Worm (Caenorhabditis elegans): ENCODE data around the gene F01D5.8.

Gene F01D5.8

ce11 chrII:14055717-14056116 lies 45.2 kb downstream of the F01D5.8 start:
- TF ChIP-seq hmbx-1 (tag; optimal IDR thresholded peaks at IDR 0.05) (no peak), aly-1 (tag; optimal IDR thresholded peaks at IDR 0.05) (no peak), flt-1 (GFP tag; IDR thresholded peaks at IDR 0.05) (no peak), ceh-13 (GFP tag; optimal IDR thresholded peaks at IDR 0.05) (no peak), tra-4 (tag; optimal IDR thresholded peaks at IDR 0.05) (no peak), B0310.2 (tag; optimal IDR thresholded peaks at IDR 0.05) (no peak), scrt-1 (GFP tag; IDR thresholded peaks at IDR 0.05) (no peak), hnd-1 (tag; optimal IDR thresholded peaks at IDR 0.05) (no peak), ama-1 (optimal IDR thresholded peaks at IDR 0.05) (no peak), pes-1 (GFP tag; IDR thresholded peaks at IDR 0.05) (no peak)

DNA sequence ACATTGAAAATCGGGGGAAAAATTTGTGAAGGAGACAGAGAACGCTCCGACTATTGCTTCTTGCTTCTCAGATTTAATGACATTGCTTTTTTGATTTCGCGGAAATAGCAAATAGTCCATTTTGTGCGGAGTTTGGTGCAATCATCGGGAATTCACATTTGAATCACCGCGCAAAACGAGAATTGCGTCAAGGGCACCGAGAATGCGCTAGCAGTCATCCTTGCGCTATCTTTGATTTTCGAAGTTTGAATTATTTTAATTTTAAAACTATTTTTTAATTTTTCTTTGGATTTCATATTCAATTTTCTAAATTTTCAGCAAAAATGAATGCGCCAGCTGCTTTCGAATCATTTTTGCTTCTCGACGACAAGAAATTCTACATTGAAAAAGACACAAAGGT lies 49.3 kb downstream of the F01D5.8 start, which contains the start of gene rpb-11:
TSS of gene rpb-11 (plus strand) at position 319 of the 400 bp plus-strand sequence.
- TF ChIP-seq B0310.2 (tag; optimal IDR thresholded peaks at IDR 0.05) (no peak), ama-1 (optimal IDR thresholded peaks at IDR 0.05) (no peak), tbx-37 (GFP tag; conservative IDR thresholded peaks at IDR 0.05) (peak; percentile 60; the same call in 1 of the 2 replicates), hmg-4 (GFP tag; optimal IDR thresholded peaks at IDR 0.05) (peak; percentile 34), sea-1 (GFP tag; conservative IDR thresholded peaks at IDR 0.05) (0 out of 2 replicates have a peak, but pooled peaks have one; percentile 24), F13C5.2 (tag; optimal IDR thresholded peaks at IDR 0.05) (peak; percentile 88), hnd-1 (tag; optimal IDR thresholded peaks at IDR 0.05) (peak; percentile 17), ets-7 (tag; optimal IDR thresholded peaks at IDR 0.05) (no peak), ceh-13 (GFP tag; optimal IDR thresholded peaks at IDR 0.05) (peak; percentile 23), scrt-1 (GFP tag; IDR thresholded peaks at IDR 0.05) (peak; percentile 36; the same call in 1 of the 2 replicates), tra-4 (tag; optimal IDR thresholded peaks at IDR 0.05) (no peak), ceh-36 (tag; optimal IDR thresholded peaks at IDR 0.05) (no peak), flt-1 (GFP tag; IDR thresholded peaks at IDR 0.05) (peak; percentile 72), hmbx-1 (tag; optimal IDR thresholded peaks at IDR 0.05) (no peak), aly-1 (tag; optimal IDR thresholded peaks at IDR 0.05) (no peak), tbx-11 (GFP tag; IDR thresholded peaks at IDR 0.05) (peak; percentile 59; the same call in 1 of the 2 replicates), pes-1 (GFP tag; IDR thresholded peaks at IDR 0.05) (peak; percentile 68)

- TF ChIP-seq tra-4 (tag; optimal IDR thresholded peaks at IDR 0.05) (no peak), ceh-13 (GFP tag; optimal IDR thresholded peaks at IDR 0.05) (no peak), ceh-36 (tag; optimal IDR thresholded peaks at IDR 0.05) (no peak), flt-1 (GFP tag; IDR thresholded peaks at IDR 0.05) (no peak), ets-7 (tag; optimal IDR thresholded peaks at IDR 0.05) (no peak), F13C5.2 (tag; optimal IDR thresholded peaks at IDR 0.05) (no peak), aly-1 (tag; optimal IDR thresholded peaks at IDR 0.05) (no peak), B0310.2 (tag; optimal IDR thresholded peaks at IDR 0.05) (no peak), ama-1 (optimal IDR thresholded peaks at IDR 0.05) (no peak), scrt-1 (GFP tag; IDR thresholded peaks at IDR 0.05) (no peak), tbx-11 (GFP tag; IDR thresholded peaks at IDR 0.05) (no peak), pes-1 (GFP tag; IDR thresholded peaks at IDR 0.05) (no peak), tbx-37 (GFP tag; conservative IDR thresholded peaks at IDR 0.05) (no peak), hmg-4 (GFP tag; optimal IDR thresholded peaks at IDR 0.05) (no peak), hmbx-1 (tag; optimal IDR thresholded peaks at IDR 0.05) (no peak), hnd-1 (tag; optimal IDR thresholded peaks at IDR 0.05) (no peak)
These were observed 49.9 kb downstream of the F01D5.8 start, which contains the start of gene W01G7.4 for ce11 chrII:14060439-14060838. Gene W01G7.4 (plus strand): TSS chrII:14060739.

- TF ChIP-seq pes-1 (GFP tag; IDR thresholded peaks at IDR 0.05) (0 out of 2 replicates have a peak, but pooled peaks have one; percentile 6), sea-1 (GFP tag; conservative IDR thresholded peaks at IDR 0.05) (no peak), F13C5.2 (tag; optimal IDR thresholded peaks at IDR 0.05) (no peak)
These were observed 50.4 kb downstream of the F01D5.8 start for ce11 chrII:14060885-14061284.

- TF ChIP-seq hmg-4 (GFP tag; optimal IDR thresholded peaks at IDR 0.05) (peak; percentile 6), ets-7 (tag; optimal IDR thresholded peaks at IDR 0.05) (peak; percentile 53), tbx-37 (GFP tag; conservative IDR thresholded peaks at IDR 0.05) (no peak), hnd-1 (tag; optimal IDR thresholded peaks at IDR 0.05) (peak; percentile 38), F13C5.2 (tag; optimal IDR thresholded peaks at IDR 0.05) (peak; percentile 78), ama-1 (optimal IDR thresholded peaks at IDR 0.05) (no peak), pes-1 (GFP tag; IDR thresholded peaks at IDR 0.05) (no peak; the same call in 1 of the 2 replicates), scrt-1 (GFP tag; IDR thresholded peaks at IDR 0.05) (0 out of 2 replicates have a peak, but pooled peaks have one; percentile 13), B0310.2 (tag; optimal IDR thresholded peaks at IDR 0.05) (peak; percentile 56), tbx-11 (GFP tag; IDR thresholded peaks at IDR 0.05) (no peak), ceh-36 (tag; optimal IDR thresholded peaks at IDR 0.05) (no peak), flt-1 (GFP tag; IDR thresholded peaks at IDR 0.05) (peak; percentile 48; the same call in 1 of the 2 replicates), tra-4 (tag; optimal IDR thresholded peaks at IDR 0.05) (peak; percentile 85), ceh-13 (GFP tag; optimal IDR thresholded peaks at IDR 0.05) (peak; percentile 50), aly-1 (tag; optimal IDR thresholded peaks at IDR 0.05) (no peak), hmbx-1 (tag; optimal IDR thresholded peaks at IDR 0.05) (peak; percentile 60), sea-1 (GFP tag; conservative IDR thresholded peaks at IDR 0.05) (no peak)
These were observed 52.6 kb downstream of the F01D5.8 start, which contains the start of gene lem-2 for ce11 chrII:14063044-14063500. Gene lem-2 (plus strand): TSS chrII:14063450.

Data from whole organism, early embryonic.